Fruit fly (Drosophila melanogaster) Kc167 (cell line): Measurements from ENCODE around the gene mRpS35.

Experiments used
- Sin3A ChIP-seq: fragments of >200 bp; optimal IDR thresholded peaks from 2 replicates; lab custom pipeline; 2018; ENCODE audit warnings: missing external identifiers
- h ChIP-seq: fragments of >200 bp; optimal IDR thresholded peaks from 3 replicates; lab custom pipeline; 2018; ENCODE audit warnings: missing external identifiers
- insv ChIP-seq: fragments of >200 bp; optimal IDR thresholded peaks from 3 replicates; lab custom pipeline; 2018; ENCODE audit warnings: missing external identifiers
- psq ChIP-seq: fragments of >200 bp; optimal IDR thresholded peaks from 2 replicates; lab custom pipeline; 2017; ENCODE audit warnings: missing external identifiers
- ttk ChIP-seq: sonication (Bioruptor generic); optimal IDR thresholded peaks from 2 replicates; lab custom pipeline; 2017; ENCODE audit warnings: missing external identifiers

DNA sequence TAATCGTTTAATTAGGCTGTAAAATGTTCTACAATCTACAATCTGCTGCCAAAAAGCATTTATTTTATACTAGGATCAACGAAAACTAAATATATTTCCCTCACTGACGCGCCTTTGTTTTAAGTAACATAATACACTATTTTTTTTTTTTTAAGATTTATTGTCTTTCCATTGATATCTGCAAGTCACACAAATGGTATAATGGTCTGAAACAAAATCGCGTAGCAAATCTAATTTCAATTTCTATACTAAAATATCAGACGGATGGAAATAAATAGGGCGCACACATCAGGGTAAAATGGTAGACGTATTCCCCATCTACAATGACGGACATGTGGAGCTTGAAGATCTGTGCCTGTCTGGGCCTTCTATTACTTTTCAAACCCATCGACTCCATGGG lies 41.2 kb upstream of the mRpS35 start, which contains the start of gene Acp62F:
- TF ChIP-seq h (lab: Kevin White, UChicago), result no peak
- TF ChIP-seq psq (lab: Kevin White, UChicago), result no peak
- TF ChIP-seq Sin3A (lab: Kevin White, UChicago), result no peak
- TF ChIP-seq insv (lab: Kevin White, UChicago), result no peak
- no peak for TF ChIP-seq ttk (lab: Kevin White, UChicago)
